Fruit fly (Drosophila melanogaster): ENCODE data around the gene Glys.

Gene Glys

dm6 chr3R:15138251-15138650, 9.1 kb downstream of the Glys start:
- TF ChIP-seq Ets96B (tag; optimal IDR thresholded peaks at IDR 0.05), result no peak
- TF ChIP-seq CG11902 (GFP tag; optimal IDR thresholded peaks at IDR 0.05), result no peak
- TF ChIP-seq lz (GFP tag; optimal IDR thresholded peaks at IDR 0.05), result no peak
- no peak for TF ChIP-seq Eip75B (GFP tag; optimal IDR thresholded peaks at IDR 0.05)
- TF ChIP-seq CG8119 (GFP tag; IDR thresholded peaks at IDR 0.05), result no peak
- TF ChIP-seq acj6 (GFP tag; optimal IDR thresholded peaks at IDR 0.05), result no peak
- TF ChIP-seq CG6163 (GFP tag; IDR thresholded peaks at IDR 0.05), result no peak
- TF ChIP-seq OdsH (GFP tag; optimal IDR thresholded peaks at IDR 0.05), result no peak
- no peak for TF ChIP-seq Hr39 (GFP tag; optimal IDR thresholded peaks at IDR 0.05)
- TF ChIP-seq CG4318 (GFP tag; optimal IDR thresholded peaks at IDR 0.05), result no peak

dm6 chr3R:15136846-15137245, 10.5 kb downstream of the Glys start, which contains the start of the genes CG6912 and CG3984:
TSS of gene CG6912 (minus strand) at chr3R:15137004.
TSS of gene CG3984 (plus strand) at chr3R:15137148.
- TF ChIP-seq svp (GFP tag), result peak; percentile 94
- no peak for TF ChIP-seq spab (GFP tag; optimal IDR thresholded peaks at IDR 0.05)
- TF ChIP-seq Hr38 (GFP tag; optimal IDR thresholded peaks at IDR 0.05), result no peak

DNA sequence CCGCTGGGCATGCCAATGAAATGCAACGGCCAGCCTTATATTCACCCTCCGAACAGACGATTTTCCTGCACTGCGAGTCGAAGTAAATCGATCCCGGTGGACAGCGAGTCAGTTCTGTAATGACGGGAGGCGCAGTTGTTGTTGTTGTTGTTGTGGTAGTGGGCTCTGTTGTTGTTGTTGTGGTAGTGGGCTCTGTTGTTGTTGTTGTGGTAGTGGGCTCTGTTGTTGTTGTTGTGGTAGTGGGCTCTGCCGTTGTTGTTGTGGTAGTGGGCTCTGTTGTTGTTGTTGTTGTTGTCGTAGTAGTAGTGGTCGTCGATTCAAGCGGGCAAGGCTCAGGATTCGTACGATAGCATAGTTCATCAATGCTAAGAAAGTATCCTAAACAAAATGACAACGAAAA, 11.3 kb downstream of the Glys start:
- TF ChIP-seq CG10631 (GFP tag; optimal IDR thresholded peaks at IDR 0.05) (no peak), Gug (GFP tag; IDR thresholded peaks at IDR 0.05) (no peak), eg (GFP tag; IDR thresholded peaks at IDR 0.05) (no peak), CG6792 (GFP tag; optimal IDR thresholded peaks at IDR 0.05) (no peak), esn (GFP tag; optimal IDR thresholded peaks at IDR 0.05) (no peak)

- TF ChIP-seq ss (GFP tag; optimal IDR thresholded peaks at IDR 0.05) (peak in 1 of 2 experiments; percentile 34), Lpt (GFP tag; optimal IDR thresholded peaks at IDR 0.05) (peak; percentile 44), spab (GFP tag; optimal IDR thresholded peaks at IDR 0.05) (no peak), Sox14 (GFP tag; optimal IDR thresholded peaks at IDR 0.05) (peak; percentile 88), CG3032 (tag; optimal IDR thresholded peaks at IDR 0.05) (peak; percentile 23), CG16779 (tag; optimal IDR thresholded peaks at IDR 0.05) (peak; percentile 22), esn (GFP tag; optimal IDR thresholded peaks at IDR 0.05) (peak; percentile 69), Sox15 (GFP tag; optimal IDR thresholded peaks at IDR 0.05) (no peak), pdm3 (GFP tag; optimal IDR thresholded peaks at IDR 0.05) (peak; percentile 32), lz (GFP tag; optimal IDR thresholded peaks at IDR 0.05) (peak; percentile 48), acj6 (GFP tag; optimal IDR thresholded peaks at IDR 0.05) (no peak), salr (GFP tag; optimal IDR thresholded peaks at IDR 0.05) (peak in 1 of 2 experiments; percentile 55), CG1621 (tag; optimal IDR thresholded peaks at IDR 0.05) (peak; percentile 40), CG31627 (GFP tag; optimal IDR thresholded peaks at IDR 0.05) (peak; percentile 29), CG34406 (GFP tag; optimal IDR thresholded peaks at IDR 0.05) (peak; percentile 69), Met (GFP tag; optimal IDR thresholded peaks at IDR 0.05) (peak; percentile 49), Eip93F (GFP tag; optimal IDR thresholded peaks at IDR 0.05) (no peak), CG4318 (GFP tag; optimal IDR thresholded peaks at IDR 0.05) (no peak), Sox102F (GFP tag; optimal IDR thresholded peaks at IDR 0.05) (peak; percentile 73), Eip75B (GFP tag; optimal IDR thresholded peaks at IDR 0.05) (peak; percentile 18), Hr39 (GFP tag; optimal IDR thresholded peaks at IDR 0.05) (peak; percentile 28), Hr4 (GFP tag; optimal IDR thresholded peaks at IDR 0.05) (no peak), CG8632 (GFP tag; optimal IDR thresholded peaks at IDR 0.05) (no peak), eg (GFP tag; IDR thresholded peaks at IDR 0.05) (no peak), achi (GFP tag; optimal IDR thresholded peaks at IDR 0.05) (peak; percentile 62), dac (GFP tag; optimal IDR thresholded peaks at IDR 0.05) (no peak), CG6276 (GFP tag; optimal IDR thresholded peaks at IDR 0.05) (peak; percentile 16), vri (GFP tag; optimal IDR thresholded peaks at IDR 0.05) (peak; percentile 77), Ets21C (GFP tag; optimal IDR thresholded peaks at IDR 0.05) (no peak), cyc (GFP tag; optimal IDR thresholded peaks at IDR 0.05) (peak; percentile 21), fkh (GFP tag; optimal IDR thresholded peaks at IDR 0.05) (peak; percentile 75), CG11762 (GFP tag; optimal IDR thresholded peaks at IDR 0.05; ENCODE audit: insufficient read depth) (no peak), Blimp-1 (GFP tag; optimal IDR thresholded peaks at IDR 0.05) (no peak), CG8119 (GFP tag; IDR thresholded peaks at IDR 0.05) (no peak), Smox (GFP tag; optimal IDR thresholded peaks at IDR 0.05) (no peak), Ets96B (tag; optimal IDR thresholded peaks at IDR 0.05) (peak; percentile 12), CG9139 (GFP tag; optimal IDR thresholded peaks at IDR 0.05) (no peak)
Measured at dm6 chr3R:15131677-15132076, 15.7 kb downstream of the Glys start, which contains the start of gene CG42788. TSS of gene CG42788 (minus strand) at chr3R:15131926.

Measured in whole organism, prepupa.